Worm (Caenorhabditis elegans) whole organism, mixed stage, embryonic: ENCODE results near the gene C27B7.6.

Source experiments
- bed-3 ChIP-seq: fragments of 200-800 bp; sonication (Bioruptor generic); optimal IDR thresholded peaks from 3 replicates; lab custom pipeline; 2018; ENCODE audit warnings: mild to moderate bottlenecking, missing genetic modification characterization, moderate library complexity, missing compliant biosample characterization
- blmp-1 ChIP-seq: fragments of 150-350 bp; optimal IDR thresholded peaks from 2 replicates; lab custom pipeline; 2014; ENCODE audit warnings: missing biosample characterization, missing genetic modification characterization
- ceh-39 ChIP-seq: fragments of 150-350 bp; optimal IDR thresholded peaks from 2 replicates; lab custom pipeline; 2014; ENCODE audit warnings: missing biosample characterization, missing genetic modification characterization
- ceh-43 ChIP-seq: fragments of 200-800 bp; sonication (Bioruptor generic); optimal IDR thresholded peaks from 2 replicates; lab custom pipeline; 2018; ENCODE audit warnings: mild to moderate bottlenecking, missing genetic modification characterization, moderate library complexity, missing compliant biosample characterization
- ceh-83 ChIP-seq: fragments of 200-800 bp; sonication (Bioruptor generic); optimal IDR thresholded peaks from 2 replicates; lab custom pipeline; 2018; ENCODE audit warnings: mild to moderate bottlenecking, missing genetic modification characterization, missing compliant biosample characterization
- ces-1 ChIP-seq: fragments of 150-350 bp; optimal IDR thresholded peaks from 2 replicates; lab custom pipeline; 2014; ENCODE audit warnings: missing biosample characterization, missing genetic modification reagents, missing genetic modification characterization
- cnd-1 ChIP-seq: fragments of 200-800 bp; sonication (Bioruptor generic); optimal IDR thresholded peaks from 2 replicates; lab custom pipeline; 2018; ENCODE audit warnings: mild to moderate bottlenecking, missing genetic modification characterization, missing compliant biosample characterization
- drap-1 ChIP-seq: fragments of 200-800 bp; sonication (Bioruptor generic); optimal IDR thresholded peaks from 3 replicates; lab custom pipeline; 2018; ENCODE audit warnings: mild to moderate bottlenecking, missing genetic modification characterization, missing compliant biosample characterization
- elt-1 ChIP-seq: sonication (generic microtip); optimal IDR thresholded peaks from 2 replicates; lab custom pipeline; 2017; ENCODE audit warnings: missing genetic modification characterization, mild to moderate bottlenecking, missing compliant biosample characterization, antibody characterized with exemption, moderate library complexity, borderline replicate concordance; ENCODE audit not compliant: insufficient read depth
- elt-3 ChIP-seq: fragments of 150-350 bp; optimal IDR thresholded peaks from 2 replicates; lab custom pipeline; 2014; ENCODE audit warnings: missing biosample characterization, missing genetic modification characterization
- flh-1 ChIP-seq: fragments of 200-800 bp; sonication (Bioruptor generic); optimal IDR thresholded peaks from 2 replicates; lab custom pipeline; 2018; ENCODE audit warnings: mild to moderate bottlenecking, missing genetic modification characterization, moderate library complexity, missing compliant biosample characterization
- ham-2 ChIP-seq: fragments of 200-800 bp; sonication (Bioruptor generic); optimal IDR thresholded peaks from 2 replicates; lab custom pipeline; 2018; ENCODE audit warnings: mild to moderate bottlenecking, missing genetic modification characterization, missing compliant biosample characterization
- hlh-1 ChIP-seq: fragments of 150-350 bp; optimal IDR thresholded peaks from 2 replicates; lab custom pipeline; 2014; ENCODE audit warnings: missing biosample characterization, missing genetic modification reagents, missing genetic modification characterization
- lin-32 ChIP-seq: fragments of 200-800 bp; sonication (Bioruptor generic); optimal IDR thresholded peaks from 2 replicates; lab custom pipeline; 2018; ENCODE audit warnings: mild to moderate bottlenecking, missing genetic modification characterization, missing compliant biosample characterization
- lsy-2 ChIP-seq: fragments of 150-350 bp; optimal IDR thresholded peaks from 2 replicates; lab custom pipeline; 2014; ENCODE audit warnings: missing biosample characterization, missing genetic modification characterization
- mab-5 ChIP-seq: fragments of 150-350 bp; optimal IDR thresholded peaks from 2 replicates; lab custom pipeline; 2014; ENCODE audit warnings: missing biosample characterization, missing genetic modification characterization
- mep-1 ChIP-seq: fragments of 150-350 bp; optimal IDR thresholded peaks from 2 replicates; lab custom pipeline; 2017; ENCODE audit warnings: missing biosample characterization, missing genetic modification reagents, missing genetic modification characterization, inconsistent platforms
- mls-2 ChIP-seq: sonication (generic microtip); optimal IDR thresholded peaks from 2 replicates; lab custom pipeline; 2016; ENCODE audit warnings: mild to moderate bottlenecking, missing genetic modification characterization, moderate library complexity, missing compliant biosample characterization
- nhr-12 ChIP-seq: fragments of 150-350 bp; optimal IDR thresholded peaks from 2 replicates; lab custom pipeline; 2014; ENCODE audit warnings: missing biosample characterization, missing genetic modification characterization
- nhr-2 ChIP-seq: fragments of 150-350 bp; optimal IDR thresholded peaks from 2 replicates; lab custom pipeline; 2014; ENCODE audit warnings: missing biosample characterization, missing genetic modification characterization
- nhr-237 ChIP-seq: fragments of 150-350 bp; optimal IDR thresholded peaks from 2 replicates; lab custom pipeline; 2014; ENCODE audit warnings: missing biosample characterization, missing genetic modification characterization
- nhr-28 ChIP-seq: fragments of 150-350 bp; optimal IDR thresholded peaks from 2 replicates; lab custom pipeline; 2014; ENCODE audit warnings: missing biosample characterization, missing genetic modification characterization
- nhr-76 ChIP-seq: sonication (generic microtip); optimal IDR thresholded peaks from 2 replicates; lab custom pipeline; 2017; ENCODE audit warnings: missing biosample characterization, missing genetic modification characterization
- pha-4 ChIP-seq: fragments of 150-350 bp; optimal IDR thresholded peaks from 2 replicates; lab custom pipeline; 2018; ENCODE audit warnings: missing biosample characterization, missing genetic modification reagents, missing genetic modification characterization
- sem-2 ChIP-seq: fragments of 200-800 bp; sonication (Bioruptor generic); optimal IDR thresholded peaks from 2 replicates; lab custom pipeline; 2018; ENCODE audit warnings: mild to moderate bottlenecking, missing genetic modification characterization, missing compliant biosample characterization
- snpc-4 ChIP-seq: fragments of 150-350 bp; optimal IDR thresholded peaks from 2 replicates; lab custom pipeline; 2014; ENCODE audit warnings: missing biosample characterization, missing genetic modification characterization
- sptf-1 ChIP-seq: sonication (generic microtip); optimal IDR thresholded peaks from 2 replicates; lab custom pipeline; 2017; ENCODE audit warnings: mild to moderate bottlenecking, missing genetic modification characterization, moderate library complexity, missing compliant biosample characterization
- unc-120 ChIP-seq: sonication (generic microtip); optimal IDR thresholded peaks from 2 replicates; lab custom pipeline; 2017; ENCODE audit warnings: missing genetic modification characterization, missing compliant biosample characterization; ENCODE audit not compliant: poor library complexity, severe bottlenecking
- unc-39 ChIP-seq: fragments of 150-350 bp; optimal IDR thresholded peaks from 2 replicates; lab custom pipeline; 2014; ENCODE audit warnings: missing biosample characterization, missing genetic modification characterization
- unc-62 ChIP-seq: fragments of 150-350 bp; optimal IDR thresholded peaks from 2 replicates; lab custom pipeline; 2014; ENCODE audit warnings: missing biosample characterization, missing genetic modification reagents, missing genetic modification characterization
- ztf-11 ChIP-seq: fragments of 150-350 bp; optimal IDR thresholded peaks from 2 replicates; lab custom pipeline; 2014; ENCODE audit warnings: missing biosample characterization, missing genetic modification characterization

Gene C27B7.6

ce11 chrIV:8906164-8906563 is at the start of gene C27B7.6:
Gene C27B7.6 (minus strand): TSS chrIV:8906345.
- TF ChIP-seq sptf-1 (no peak), elt-1 (tag; lab: Kevin White, UChicago) (no peak), ces-1 (GFP tag; lab: Kevin White, UChicago) (no peak), drap-1 (GFP tag; lab: Kevin White, UChicago) (no peak), nhr-12 (tag; lab: Kevin White, UChicago) (no peak), blmp-1 (tag; lab: Kevin White, UChicago) (no peak), unc-62 (GFP tag; lab: Kevin White, UChicago) (peak; percentile 43), elt-3 (tag; lab: Kevin White, UChicago) (no peak), snpc-4 (tag; lab: Kevin White, UChicago) (no peak)
- TF ChIP-seq, all 35 proteins: peak for 1

- TF ChIP-seq unc-120 (tag; lab: Kevin White, UChicago) (no peak), drap-1 (GFP tag; lab: Kevin White, UChicago) (no peak), ztf-11 (tag; lab: Kevin White, UChicago) (no peak), mep-1 (tag; lab: Kevin White, UChicago) (no peak), flh-1 (GFP tag; lab: Kevin White, UChicago) (no peak), bed-3 (GFP tag; lab: Kevin White, UChicago) (no peak), ces-1 (GFP tag; lab: Kevin White, UChicago) (no peak)
Measured at ce11 chrIV:8954126-8954525, 48.0 kb upstream of the C27B7.6 start.

- no peak for TF ChIP-seq hlh-1 (tag; lab: Kevin White, UChicago)
- no peak for TF ChIP-seq ceh-39 (tag; lab: Kevin White, UChicago)
- no peak for TF ChIP-seq flh-1 (GFP tag; lab: Kevin White, UChicago)
- TF ChIP-seq mab-5 (tag; lab: Kevin White, UChicago) = no peak
- TF ChIP-seq drap-1 (GFP tag; lab: Kevin White, UChicago) = no peak
- no peak for TF ChIP-seq ztf-11 (tag; lab: Kevin White, UChicago)
- no peak for TF ChIP-seq nhr-2
- no peak for TF ChIP-seq ham-2 (GFP tag; lab: Kevin White, UChicago)
- no peak for TF ChIP-seq ces-1 (GFP tag; lab: Kevin White, UChicago)
- no peak for TF ChIP-seq blmp-1 (tag; lab: Kevin White, UChicago)
- TF ChIP-seq ceh-83 (GFP tag; lab: Kevin White, UChicago) = no peak
- no peak for TF ChIP-seq ceh-43 (GFP tag; lab: Kevin White, UChicago)
- TF ChIP-seq unc-39 (tag; lab: Kevin White, UChicago) = no peak
- no peak for TF ChIP-seq mls-2 (tag; lab: Kevin White, UChicago)
- TF ChIP-seq bed-3 (GFP tag; lab: Kevin White, UChicago) = no peak
- no peak for TF ChIP-seq lin-32 (GFP tag; lab: Kevin White, UChicago)
- no peak for TF ChIP-seq cnd-1 (tag; lab: Kevin White, UChicago)
- no peak for TF ChIP-seq unc-62 (GFP tag; lab: Kevin White, UChicago)
- no peak for TF ChIP-seq unc-120 (tag; lab: Kevin White, UChicago)
- TF ChIP-seq nhr-76 (tag; lab: Kevin White, UChicago) = no peak
Measured at ce11 chrIV:8951953-8952567, 45.9 kb upstream of the C27B7.6 start.

ce11 chrIV:8949078-8950039 is 43.2 kb upstream of the C27B7.6 start:
- TF ChIP-seq lsy-2 (tag; lab: Kevin White, UChicago) = no peak
- TF ChIP-seq nhr-28 = no peak
- TF ChIP-seq ceh-43 (GFP tag; lab: Kevin White, UChicago) = no peak
- no peak for TF ChIP-seq ztf-11 (tag; lab: Kevin White, UChicago)
- no peak for TF ChIP-seq elt-3 (tag; lab: Kevin White, UChicago)
- no peak for TF ChIP-seq nhr-12 (tag; lab: Kevin White, UChicago)
- TF ChIP-seq pha-4 (tag; lab: Kevin White, UChicago) = no peak
- no peak for TF ChIP-seq unc-39 (tag; lab: Kevin White, UChicago)
- no peak for TF ChIP-seq unc-62 (GFP tag; lab: Kevin White, UChicago)
- no peak for TF ChIP-seq nhr-237 (tag; lab: Kevin White, UChicago)
- no peak for TF ChIP-seq sptf-1
- no peak for TF ChIP-seq drap-1 (GFP tag; lab: Kevin White, UChicago)
- TF ChIP-seq blmp-1 (tag; lab: Kevin White, UChicago) = no peak
- no peak for TF ChIP-seq snpc-4 (tag; lab: Kevin White, UChicago)
- no peak for TF ChIP-seq flh-1 (GFP tag; lab: Kevin White, UChicago)
- TF ChIP-seq sem-2 (GFP tag; lab: Kevin White, UChicago) = no peak
- TF ChIP-seq mab-5 (tag; lab: Kevin White, UChicago) = no peak
- TF ChIP-seq hlh-1 (tag; lab: Kevin White, UChicago) = no peak
- no peak for TF ChIP-seq cnd-1 (tag; lab: Kevin White, UChicago)
- TF ChIP-seq, all 35 proteins: peak for 0
